Fruit fly (Drosophila melanogaster): ENCODE measurements around the gene Nuf2.

Nuf2 gene

dm6 chr2L:7049680-7050289, 15.9 kb downstream of the Nuf2 start:
- no peak for TF ChIP-seq pan (optimal IDR thresholded peaks at IDR 0.05)
- TF ChIP-seq psq (optimal IDR thresholded peaks at IDR 0.05), result no peak
- TF ChIP-seq Dll (optimal IDR thresholded peaks at IDR 0.05), result no peak
- TF ChIP-seq CG8478 (optimal IDR thresholded peaks at IDR 0.05), result no peak
- TF ChIP-seq EcR (GFP tag; optimal IDR thresholded peaks at IDR 0.05), result no peak
- no peak for TF ChIP-seq usp (GFP tag; optimal IDR thresholded peaks at IDR 0.05)

DNA sequence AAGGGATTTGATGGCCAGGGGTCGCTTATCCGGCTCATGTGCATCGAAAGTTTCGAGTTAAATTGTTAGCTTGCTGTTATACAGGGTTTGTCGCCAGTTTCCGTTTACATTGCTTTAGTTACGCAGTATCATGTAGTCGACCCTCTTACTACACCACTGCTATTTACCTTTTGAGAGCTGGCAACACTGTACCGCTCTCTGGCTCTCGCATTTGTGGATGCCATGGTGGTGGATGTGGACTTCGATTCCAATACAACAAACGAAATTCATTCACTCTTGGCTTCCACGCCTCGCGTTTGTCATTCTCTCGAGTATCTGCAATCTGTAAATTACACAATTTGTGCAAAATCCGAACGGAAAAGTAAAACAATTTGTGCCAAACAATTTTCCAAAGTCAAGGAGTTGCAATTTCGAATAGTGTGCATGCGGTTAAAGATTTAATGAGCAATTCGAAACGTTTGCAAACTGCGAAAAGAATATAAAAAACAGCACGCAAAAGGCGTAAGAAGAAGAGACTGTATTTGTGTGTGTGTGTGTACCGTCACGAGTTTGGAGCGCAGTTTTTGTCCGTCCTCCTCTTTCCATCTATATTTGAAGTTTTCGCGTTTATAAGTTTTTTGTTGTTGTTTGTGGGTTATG, 16.5 kb downstream of the Nuf2 start:
- TF ChIP-seq pan (optimal IDR thresholded peaks at IDR 0.05) (peak; percentile 92), EcR (GFP tag; optimal IDR thresholded peaks at IDR 0.05) (no peak)

DNA sequence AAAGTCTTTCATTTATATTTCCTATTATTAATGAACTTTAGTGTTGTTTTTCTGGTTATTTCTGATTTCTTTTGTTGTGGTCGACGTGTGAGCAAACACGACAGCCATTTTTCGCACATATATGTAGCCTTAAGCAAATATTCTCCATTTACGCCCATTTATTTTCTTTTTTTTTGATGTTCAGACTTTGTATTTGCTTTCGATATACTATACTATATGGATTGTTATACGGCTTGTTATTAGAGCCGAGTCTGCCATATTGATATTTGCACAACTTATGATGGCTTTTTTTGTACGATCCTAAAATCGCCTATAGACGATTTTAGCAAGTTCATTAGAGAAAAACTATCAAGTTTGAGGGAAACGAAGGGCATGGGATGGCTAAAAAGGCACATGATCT, 17.9 kb downstream of the Nuf2 start:
- TF ChIP-seq CG8478 (optimal IDR thresholded peaks at IDR 0.05) (no peak), pan (optimal IDR thresholded peaks at IDR 0.05) (no peak), psq (optimal IDR thresholded peaks at IDR 0.05) (no peak), Dll (optimal IDR thresholded peaks at IDR 0.05) (no peak), EcR (GFP tag; optimal IDR thresholded peaks at IDR 0.05) (no peak), usp (GFP tag; optimal IDR thresholded peaks at IDR 0.05) (no peak)

DNA sequence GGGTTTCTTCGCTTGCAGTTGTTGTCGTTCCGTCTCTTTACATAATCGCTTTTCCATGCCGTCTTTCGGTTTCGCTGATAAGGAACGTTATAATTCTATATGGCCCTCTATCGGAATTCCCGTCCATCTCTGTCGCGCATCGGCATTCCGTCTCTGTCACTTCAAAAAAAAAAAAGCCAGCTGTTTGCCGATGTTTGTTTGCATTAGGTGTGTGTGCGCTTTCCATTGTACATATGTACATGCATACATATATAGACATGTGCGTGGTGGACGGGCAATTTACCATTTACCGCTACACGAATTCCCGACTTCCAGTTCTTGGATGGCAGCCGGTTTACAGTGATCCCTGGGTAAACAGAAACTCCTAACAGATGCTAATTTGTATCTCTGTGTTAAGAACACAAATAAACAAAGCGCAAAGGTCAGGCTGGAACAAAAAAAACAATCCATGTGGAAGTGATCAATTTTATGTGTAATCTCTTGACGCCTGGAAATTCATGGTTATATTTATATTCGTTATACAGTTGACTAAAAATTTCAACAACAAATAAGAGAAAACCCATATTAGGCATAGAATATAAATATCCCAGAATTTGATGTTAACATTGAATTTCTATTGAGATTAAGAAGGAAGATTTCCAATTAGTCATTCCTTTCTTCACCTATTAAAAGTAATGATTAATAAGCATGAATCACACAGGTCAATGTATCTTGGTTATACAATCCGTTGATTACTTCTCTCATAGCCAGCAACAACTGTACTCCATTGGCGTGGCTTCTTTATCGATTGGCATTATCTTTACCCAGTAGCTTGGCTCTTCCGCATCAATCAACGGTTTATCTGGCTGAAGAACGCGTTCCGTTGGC, 22.4 kb downstream of the Nuf2 start:
- TF ChIP-seq psq (optimal IDR thresholded peaks at IDR 0.05) (no peak), usp (GFP tag; optimal IDR thresholded peaks at IDR 0.05) (no peak), pan (optimal IDR thresholded peaks at IDR 0.05) (no peak), EcR (GFP tag; optimal IDR thresholded peaks at IDR 0.05) (no peak), CG8478 (optimal IDR thresholded peaks at IDR 0.05) (no peak), Dll (optimal IDR thresholded peaks at IDR 0.05) (no peak)

dm6 chr2L:7042150-7042811, 23.4 kb downstream of the Nuf2 start:
- TF ChIP-seq Dll (optimal IDR thresholded peaks at IDR 0.05) (no peak), psq (optimal IDR thresholded peaks at IDR 0.05) (no peak), pan (optimal IDR thresholded peaks at IDR 0.05) (no peak), CG8478 (optimal IDR thresholded peaks at IDR 0.05) (no peak), EcR (GFP tag; optimal IDR thresholded peaks at IDR 0.05) (no peak), usp (GFP tag; optimal IDR thresholded peaks at IDR 0.05) (no peak)

- no peak for TF ChIP-seq usp (GFP tag; optimal IDR thresholded peaks at IDR 0.05)
- TF ChIP-seq CG8478 (optimal IDR thresholded peaks at IDR 0.05), result no peak
- TF ChIP-seq Dll (optimal IDR thresholded peaks at IDR 0.05), result no peak
- TF ChIP-seq pan (optimal IDR thresholded peaks at IDR 0.05), result no peak
- no peak for TF ChIP-seq psq (optimal IDR thresholded peaks at IDR 0.05)
- TF ChIP-seq EcR (GFP tag; optimal IDR thresholded peaks at IDR 0.05), result no peak
Measured at dm6 chr2L:7039342-7039684, 26.3 kb downstream of the Nuf2 start.

- TF ChIP-seq CG8478 (optimal IDR thresholded peaks at IDR 0.05), result no peak
- TF ChIP-seq EcR (GFP tag; optimal IDR thresholded peaks at IDR 0.05), result peak in 1 of 2 experiments; percentile 47
- TF ChIP-seq Dll (optimal IDR thresholded peaks at IDR 0.05), result no peak
- no peak for TF ChIP-seq psq (optimal IDR thresholded peaks at IDR 0.05)
Measured at dm6 chr2L:7038404-7039341, 27.0 kb downstream of the Nuf2 start.

- TF ChIP-seq Dll (optimal IDR thresholded peaks at IDR 0.05) (no peak), pan (optimal IDR thresholded peaks at IDR 0.05) (no peak), CG8478 (optimal IDR thresholded peaks at IDR 0.05) (peak; percentile 27), EcR (GFP tag; optimal IDR thresholded peaks at IDR 0.05) (peak in 1 of 2 experiments; percentile 37), psq (optimal IDR thresholded peaks at IDR 0.05) (no peak), usp (GFP tag; optimal IDR thresholded peaks at IDR 0.05) (no peak)
Measured at dm6 chr2L:7037773-7038327, 27.8 kb downstream of the Nuf2 start, which contains the start of gene milt. TSS of gene milt (plus strand) at chr2L:7037823.

dm6 chr2L:7033100-7033675, 32.4 kb downstream of the Nuf2 start:
- TF ChIP-seq psq (optimal IDR thresholded peaks at IDR 0.05) (no peak), pan (optimal IDR thresholded peaks at IDR 0.05) (no peak), usp (GFP tag; optimal IDR thresholded peaks at IDR 0.05) (no peak), Dll (optimal IDR thresholded peaks at IDR 0.05) (no peak), CG8478 (optimal IDR thresholded peaks at IDR 0.05) (no peak), EcR (GFP tag; optimal IDR thresholded peaks at IDR 0.05) (no peak)

dm6 chr2L:7032517-7032951, 33.1 kb downstream of the Nuf2 start, which contains the start of the genes Rab30 and Caper:
TSS of gene Rab30 (minus strand) at chr2L:7032606.
TSS of gene Caper (plus strand) at chr2L:7032721.
- TF ChIP-seq psq (optimal IDR thresholded peaks at IDR 0.05), result no peak
- TF ChIP-seq EcR (GFP tag; optimal IDR thresholded peaks at IDR 0.05), result no peak
- no peak for TF ChIP-seq usp (GFP tag; optimal IDR thresholded peaks at IDR 0.05)
- no peak for TF ChIP-seq CG8478 (optimal IDR thresholded peaks at IDR 0.05)
- TF ChIP-seq pan (optimal IDR thresholded peaks at IDR 0.05), result no peak
- TF ChIP-seq Dll (optimal IDR thresholded peaks at IDR 0.05), result no peak

Measured in whole organism.